Worm (Caenorhabditis elegans) whole organism, L4 larva: ENCODE measurements around the gene W04D2.4.

Source experiments
- D1046.2 ChIP-seq: fragments of 200-800 bp; sonication (Bioruptor generic); IDR thresholded peaks from 2 replicates; pipeline ENCODE4 v1.3.6; 2022; ENCODE audit warnings: missing genetic modification characterization, missing compliant biosample characterization
- F37D6.2 ChIP-seq: sonication (generic microtip); optimal IDR thresholded peaks from 2 replicates; lab custom pipeline; 2016; ENCODE audit warnings: mild to moderate bottlenecking, missing genetic modification characterization, missing compliant biosample characterization
- R02D3.7 ChIP-seq: fragments of 150-350 bp; sonication (generic microtip); optimal IDR thresholded peaks from 3 replicates; lab custom pipeline; 2014; ENCODE audit warnings: missing biosample characterization, missing genetic modification characterization
- Y75B8A.6 ChIP-seq: fragments of 200-800 bp; sonication (Bioruptor generic); IDR thresholded peaks from 2 replicates; pipeline ENCODE4 v1.3.6; 2022; ENCODE audit warnings: missing genetic modification reagents, missing genetic modification characterization, missing compliant biosample characterization
- ceh-32 ChIP-seq: sonication (generic microtip); optimal IDR thresholded peaks from 2 replicates; lab custom pipeline; 2016; ENCODE audit warnings: mild to moderate bottlenecking, missing genetic modification characterization, missing compliant biosample characterization; ENCODE audit not compliant: poor library complexity
- ceh-44 ChIP-seq: fragments of 200-800 bp; sonication (Bioruptor generic); IDR thresholded peaks from 2 replicates; pipeline ENCODE4 v1.3.6; 2022; ENCODE audit warnings: missing genetic modification reagents, missing genetic modification characterization, missing compliant biosample characterization
- ceh-62 ChIP-seq: sonication (generic microtip); optimal IDR thresholded peaks from 2 replicates; lab custom pipeline; 2017; ENCODE audit warnings: missing biosample characterization, missing genetic modification characterization
- ces-1 ChIP-seq: fragments of 150-350 bp; sonication (generic microtip); optimal IDR thresholded peaks from 4 replicates; lab custom pipeline; 2014; ENCODE audit warnings: missing biosample characterization, missing genetic modification reagents, missing genetic modification characterization
- daf-16 ChIP-seq, 3 experiments: sonication (generic microtip); optimal IDR thresholded peaks; 2 replicates each; lab custom pipeline; 2016 to 2017; ENCODE audit warnings: missing genetic modification characterization in 3 of 3, missing genetic modification reagents in 3 of 3, mild to moderate bottlenecking in 2 of 3, missing compliant biosample characterization in 2 of 3, missing biosample characterization in 1 of 3, moderate library complexity in 1 of 3
- dmd-8 ChIP-seq: fragments of 200-800 bp; sonication (Bioruptor generic); IDR thresholded peaks from 2 replicates; pipeline ENCODE4 v1.3.6; 2022; ENCODE audit warnings: missing genetic modification characterization, missing compliant biosample characterization
- dve-1 ChIP-seq: sonication (generic microtip); optimal IDR thresholded peaks from 2 replicates; lab custom pipeline; 2017; ENCODE audit warnings: antibody characterized with exemption, mild to moderate bottlenecking, missing genetic modification characterization, missing compliant biosample characterization; ENCODE audit not compliant: insufficient read depth
- egl-43 ChIP-seq: fragments of 200-800 bp; sonication (Bioruptor generic); IDR thresholded peaks from 2 replicates; pipeline ENCODE4 v1.3.6; 2022; ENCODE audit warnings: missing genetic modification reagents, missing genetic modification characterization, missing compliant biosample characterization
- gei-8 ChIP-seq: fragments of 200-800 bp; sonication (Bioruptor generic); optimal IDR thresholded peaks from 2 replicates; lab custom pipeline; 2018; ENCODE audit warnings: mild to moderate bottlenecking, missing genetic modification characterization, missing compliant biosample characterization
- hif-1 ChIP-seq, 2 experiments: sonication (generic microtip); optimal IDR thresholded peaks; 2 replicates each; lab custom pipeline; 2016 to 2017; ENCODE audit warnings: missing compliant biosample characterization in 2 of 2, missing genetic modification characterization in 2 of 2, missing genetic modification reagents in 2 of 2, missing genotype in 2 of 2, mild to moderate bottlenecking in 1 of 2
- hlh-11 ChIP-seq: fragments of 200-800 bp; sonication (Bioruptor generic); optimal IDR thresholded peaks from 2 replicates; lab custom pipeline; 2018; ENCODE audit warnings: mild to moderate bottlenecking, missing genetic modification characterization, missing compliant biosample characterization
- hlh-30 ChIP-seq: sonication (generic microtip); optimal IDR thresholded peaks from 2 replicates; lab custom pipeline; 2017; ENCODE audit warnings: antibody characterized with exemption, mild to moderate bottlenecking, missing genetic modification characterization, missing compliant biosample characterization; ENCODE audit not compliant: insufficient read depth
- hmg-1.1 ChIP-seq: fragments of 200-800 bp; sonication (Bioruptor generic); IDR thresholded peaks from 2 replicates; pipeline ENCODE4 v1.3.6; 2022; ENCODE audit warnings: missing genetic modification reagents, missing genetic modification characterization, missing compliant biosample characterization
- lin-29 ChIP-seq: fragments of 200-800 bp; sonication (Bioruptor generic); IDR thresholded peaks from 2 replicates; pipeline ENCODE4 v1.3.6; 2022; ENCODE audit warnings: missing genetic modification reagents, missing genetic modification characterization, missing compliant biosample characterization
- lin-39 ChIP-seq: fragments of 150-350 bp; optimal IDR thresholded peaks from 2 replicates; lab custom pipeline; 2014; ENCODE audit warnings: missing biosample characterization, missing genetic modification reagents, missing genetic modification characterization
- lir-3 ChIP-seq: sonication (generic microtip); optimal IDR thresholded peaks from 2 replicates; lab custom pipeline; 2016; ENCODE audit warnings: mild to moderate bottlenecking, missing genetic modification characterization, missing compliant biosample characterization
- lsy-2 ChIP-seq, 2 experiments: fragments of 150-350 bp in 1 of 2; sonication (generic microtip) in 1 of 2; optimal IDR thresholded peaks; 2 replicates each; lab custom pipeline; 2014 to 2017; ENCODE audit warnings: missing biosample characterization in 2 of 2, missing genetic modification characterization in 2 of 2
- mdl-1 ChIP-seq, 2 experiments: fragments of 150-350 bp in 1 of 2; sonication (generic microtip) in 1 of 2; optimal IDR thresholded peaks; 2 replicates each; lab custom pipeline; 2014 to 2017; ENCODE audit warnings: missing biosample characterization in 2 of 2, missing genetic modification characterization in 2 of 2
- mdt-29 ChIP-seq: fragments of 200-800 bp; sonication (Bioruptor generic); IDR thresholded peaks from 2 replicates; pipeline ENCODE4 v1.3.6; 2022; ENCODE audit warnings: missing genetic modification reagents, missing genetic modification characterization, missing compliant biosample characterization
- mxl-3 ChIP-seq: fragments of 200-800 bp; sonication (Bioruptor generic); optimal IDR thresholded peaks from 2 replicates; lab custom pipeline; 2018; ENCODE audit warnings: mild to moderate bottlenecking, missing genetic modification characterization, missing compliant biosample characterization
- nhr-102 ChIP-seq: sonication (generic microtip); optimal IDR thresholded peaks from 2 replicates; lab custom pipeline; 2016; ENCODE audit warnings: mild to moderate bottlenecking, missing genetic modification characterization, moderate library complexity, missing compliant biosample characterization
- nhr-11 ChIP-seq: fragments of 150-350 bp; optimal IDR thresholded peaks from 2 replicates; lab custom pipeline; 2014; ENCODE audit warnings: missing biosample characterization, missing genetic modification characterization
- nhr-25 ChIP-seq: sonication (generic microtip); optimal IDR thresholded peaks from 2 replicates; lab custom pipeline; 2017; ENCODE audit warnings: missing genetic modification characterization, mild to moderate bottlenecking, missing compliant biosample characterization, antibody characterized with exemption, moderate library complexity, borderline replicate concordance; ENCODE audit not compliant: insufficient read depth
- nhr-76 ChIP-seq: fragments of 150-350 bp; optimal IDR thresholded peaks from 2 replicates; lab custom pipeline; 2014; ENCODE audit warnings: missing biosample characterization, missing genetic modification characterization
- sdz-12 ChIP-seq: fragments of 200-800 bp; sonication (Bioruptor generic); optimal IDR thresholded peaks from 2 replicates; lab custom pipeline; 2018; ENCODE audit warnings: mild to moderate bottlenecking, missing genetic modification characterization, missing compliant biosample characterization
- set-16 ChIP-seq: fragments of 200-800 bp; sonication (Bioruptor generic); IDR thresholded peaks from 2 replicates; pipeline ENCODE4 v1.3.6; 2022; ENCODE audit warnings: missing genetic modification reagents, missing genetic modification characterization, missing compliant biosample characterization
- snpc-4 ChIP-seq: fragments of 150-350 bp; optimal IDR thresholded peaks from 2 replicates; lab custom pipeline; 2014; ENCODE audit warnings: missing biosample characterization, missing genetic modification characterization
- spr-1 ChIP-seq: sonication (generic microtip); optimal IDR thresholded peaks from 2 replicates; lab custom pipeline; 2016; ENCODE audit warnings: mild to moderate bottlenecking, missing genetic modification characterization, missing compliant biosample characterization
- tag-97 ChIP-seq: fragments of 200-800 bp; sonication (Bioruptor generic); IDR thresholded peaks from 2 replicates; pipeline ENCODE4 v1.3.6; 2022; ENCODE audit warnings: missing genetic modification characterization, missing compliant biosample characterization
- unc-39 ChIP-seq: sonication (generic microtip); optimal IDR thresholded peaks from 2 replicates; lab custom pipeline; 2017; ENCODE audit warnings: missing biosample characterization, missing genetic modification characterization
- unc-62 ChIP-seq, 3 experiments: fragments of 150-350 bp in 1 of 3; sonication (generic microtip); optimal IDR thresholded peaks in 2 of 3; peaks in 1 of 3; 1 replicate in 1 of 3; 2 replicates in 2 of 3; lab custom pipeline; 2014 to 2017; ENCODE audit warnings: missing biosample characterization in 3 of 3, missing genetic modification characterization in 3 of 3, missing genetic modification reagents in 3 of 3, missing genotype in 1 of 3
- vab-7 ChIP-seq: fragments of 200-800 bp; sonication (Bioruptor generic); IDR thresholded peaks from 2 replicates; pipeline ENCODE4 v1.3.6; 2022; ENCODE audit warnings: missing genetic modification reagents, missing genetic modification characterization, missing compliant biosample characterization
- zfp-2 ChIP-seq: sonication (generic microtip); optimal IDR thresholded peaks from 2 replicates; lab custom pipeline; 2016; ENCODE audit warnings: mild to moderate bottlenecking, missing genetic modification characterization, missing compliant biosample characterization
- zip-11 ChIP-seq: fragments of 200-800 bp; sonication (Bioruptor generic); IDR thresholded peaks from 2 replicates; pipeline ENCODE4 v1.3.6; 2022; ENCODE audit warnings: missing genetic modification characterization, missing compliant biosample characterization
- zip-2 ChIP-seq: fragments of 150-350 bp; optimal IDR thresholded peaks from 2 replicates; lab custom pipeline; 2014; ENCODE audit warnings: missing biosample characterization, missing genetic modification characterization
- ztf-11 ChIP-seq: fragments of 150-350 bp; optimal IDR thresholded peaks from 2 replicates; lab custom pipeline; 2014; ENCODE audit warnings: missing biosample characterization, missing genetic modification characterization

W04D2.4 gene

ce11 chrV:12526758-12527157, 29.2 kb upstream of the W04D2.4 start, which contains the start of gene F45D3.1:
Gene F45D3.1 (plus strand): TSS chrV:12527058.
- TF ChIP-seq F37D6.2 (tag; lab: Kevin White, UChicago) (no peak), dve-1 (no peak), ceh-62 (tag; lab: Kevin White, UChicago) (no peak), spr-1 (no peak), mdt-29 (GFP tag; lab: Robert Waterston, UW) (no peak), daf-16 (GFP tag; optimal IDR thresholded peaks at IDR 0.05; lab: Kevin White, UChicago) (no peak), daf-16 (tag; optimal IDR thresholded peaks at IDR 0.05; lab: Kevin White, UChicago) (no peak)

ce11 chrV:12526124-12526523, 28.6 kb upstream of the W04D2.4 start:
- TF ChIP-seq vab-7 (no peak), zip-11 (no peak), egl-43 (GFP tag; lab: Robert Waterston, UW) (no peak), lin-29 (no peak), ceh-44 (GFP tag; lab: Robert Waterston, UW) (no peak), dmd-8 (no peak), nhr-11 (tag; lab: Kevin White, UChicago) (no peak), lin-39 (tag; lab: Kevin White, UChicago) (no peak), lsy-2 (tag; optimal IDR thresholded peaks at IDR 0.05; lab: Kevin White, UChicago) (no peak)

- TF ChIP-seq snpc-4 (tag; lab: Kevin White, UChicago), result no peak
- no peak for TF ChIP-seq nhr-25
- TF ChIP-seq mxl-3, result no peak
- TF ChIP-seq spr-1, result no peak
- TF ChIP-seq ces-1 (GFP tag; lab: Kevin White, UChicago), result no peak
- TF ChIP-seq unc-39 (tag; lab: Kevin White, UChicago), result no peak
These were observed 28.0 kb upstream of the W04D2.4 start, which contains the start of gene dyf-4 for ce11 chrV:12525526-12525925. Gene dyf-4 (minus strand): TSS chrV:12525738.

ce11 chrV:12523356-12523755, 25.8 kb upstream of the W04D2.4 start:
- TF ChIP-seq Y75B8A.6, result no peak
- peak in 1 of 2 experiments; percentile 89 for TF ChIP-seq daf-16 (GFP tag; optimal IDR thresholded peaks at IDR 0.05; lab: Kevin White, UChicago)
- TF ChIP-seq daf-16 (tag; optimal IDR thresholded peaks at IDR 0.05; lab: Kevin White, UChicago), result no peak
- TF ChIP-seq sdz-12, result no peak
- TF ChIP-seq hlh-11, result peak; percentile 5
- peak in 1 of 2 experiments; percentile 82 for TF ChIP-seq unc-62 (GFP tag; optimal IDR thresholded peaks at IDR 0.05 in 1 of 2; lab: Kevin White, UChicago)
- TF ChIP-seq unc-62 (tag; optimal IDR thresholded peaks at IDR 0.05; lab: Kevin White, UChicago), result no peak

- TF ChIP-seq spr-1, result no peak
- peak; percentile 21 for TF ChIP-seq hlh-30 (tag; lab: Kevin White, UChicago)
- TF ChIP-seq hlh-11, result peak; percentile 67
- no peak for TF ChIP-seq D1046.2 (GFP tag; lab: Robert Waterston, UW)
- TF ChIP-seq nhr-102 (tag; lab: Kevin White, UChicago), result no peak
- TF ChIP-seq hif-1 (tag; optimal IDR thresholded peaks at IDR 0.05; lab: Kevin White, UChicago), result peak in 1 of 2 experiments; percentile 0
- TF ChIP-seq nhr-11 (tag; lab: Kevin White, UChicago), result peak; percentile 82
- TF ChIP-seq hmg-1.1 (GFP tag; lab: Robert Waterston, UW), result 0 out of 2 replicates have a peak, but pooled peaks have one; percentile 28
- peak in 1 of 2 experiments; percentile 93 for TF ChIP-seq daf-16 (GFP tag; optimal IDR thresholded peaks at IDR 0.05; lab: Kevin White, UChicago)
- TF ChIP-seq daf-16 (tag; optimal IDR thresholded peaks at IDR 0.05; lab: Kevin White, UChicago), result no peak
- TF ChIP-seq, all 104 proteins: peak for 6
These were observed 21.2 kb upstream of the W04D2.4 start for ce11 chrV:12518770-12519169.

- TF ChIP-seq sdz-12 (no peak), ztf-11 (no peak), nhr-76 (tag; lab: Kevin White, UChicago) (no peak), zip-2 (tag; lab: Kevin White, UChicago) (no peak), lsy-2 (tag; optimal IDR thresholded peaks at IDR 0.05; lab: Kevin White, UChicago) (no peak), set-16 (GFP tag; lab: Robert Waterston, UW) (no peak), ceh-62 (tag; lab: Kevin White, UChicago) (no peak), tag-97 (GFP tag; lab: Robert Waterston, UW) (no peak), zfp-2 (no peak), R02D3.7 (tag; lab: Kevin White, UChicago) (no peak), hlh-11 (peak; percentile 7), lir-3 (no peak), ceh-32 (no peak), daf-16 (GFP tag; optimal IDR thresholded peaks at IDR 0.05; lab: Kevin White, UChicago) (peak in 1 of 2 experiments; percentile 14), daf-16 (tag; optimal IDR thresholded peaks at IDR 0.05; lab: Kevin White, UChicago) (no peak), gei-8 (no peak), mdl-1 (tag; optimal IDR thresholded peaks at IDR 0.05; lab: Kevin White, UChicago) (no peak)
These were observed 20.2 kb upstream of the W04D2.4 start for ce11 chrV:12517757-12518156.
